Worm (Caenorhabditis elegans) whole organism, L1 larva: Measurements from ENCODE around the gene F58B4.7.

Experiments used
- C04F5.9 ChIP-seq: sonication (generic microtip); optimal IDR thresholded peaks from 2 replicates; lab custom pipeline; 2016; ENCODE audit warnings: missing genetic modification characterization, missing compliant biosample characterization
- C34B4.2 ChIP-seq: sonication (generic microtip); optimal IDR thresholded peaks from 2 replicates; lab custom pipeline; 2017; ENCODE audit warnings: mild to moderate bottlenecking, missing genetic modification characterization, missing compliant biosample characterization
- F16B12.6 ChIP-seq: fragments of 150-350 bp; optimal IDR thresholded peaks from 2 replicates; lab custom pipeline; 2014; ENCODE audit warnings: missing biosample characterization, missing genetic modification characterization
- Y116A8C.19 ChIP-seq: sonication (generic microtip); optimal IDR thresholded peaks from 2 replicates; lab custom pipeline; 2016; ENCODE audit warnings: missing compliant biosample characterization, missing genetic modification characterization, borderline replicate concordance
- alr-1 ChIP-seq: fragments of 200-800 bp; sonication (Bioruptor generic); optimal IDR thresholded peaks from 2 replicates; lab custom pipeline; 2018; ENCODE audit warnings: borderline replicate concordance, mild to moderate bottlenecking, missing genetic modification characterization, missing compliant biosample characterization
- aly-2 ChIP-seq: fragments of 150-350 bp; optimal IDR thresholded peaks from 2 replicates; lab custom pipeline; 2014; ENCODE audit warnings: missing biosample characterization, missing genetic modification characterization
- ama-1 ChIP-seq: fragments of 150-350 bp; optimal IDR thresholded peaks from 2 replicates; lab custom pipeline; 2014
- blmp-1 ChIP-seq: fragments of 150-350 bp; optimal IDR thresholded peaks from 2 replicates; lab custom pipeline; 2014; ENCODE audit warnings: missing biosample characterization, missing genetic modification characterization
- ceh-63 ChIP-seq: fragments of 200-800 bp; sonication (Bioruptor generic); optimal IDR thresholded peaks from 2 replicates; lab custom pipeline; 2018; ENCODE audit warnings: mild to moderate bottlenecking, missing genetic modification characterization, missing compliant biosample characterization
- ceh-82 ChIP-seq, 3 experiments: fragments of 150-350 bp in 1 of 3; sonication (generic microtip) in 2 of 3; optimal IDR thresholded peaks; 2 replicates each; lab custom pipeline; 2014 to 2017; ENCODE audit warnings: missing biosample characterization in 3 of 3, missing genetic modification characterization in 3 of 3
- ceh-90 ChIP-seq: sonication (generic microtip); optimal IDR thresholded peaks from 2 replicates; lab custom pipeline; 2016; ENCODE audit warnings: missing genetic modification characterization, missing compliant biosample characterization
- dpl-1 ChIP-seq, 3 experiments: fragments of 150-350 bp in 2 of 3; sonication (generic microtip) in 1 of 3; optimal IDR thresholded peaks; 2 replicates each; lab custom pipeline; 2014 to 2017; ENCODE audit warnings: missing biosample characterization in 3 of 3, missing genetic modification characterization in 3 of 3, missing genetic modification reagents in 3 of 3
- dsc-1 ChIP-seq: sonication (generic microtip); optimal IDR thresholded peaks from 2 replicates; lab custom pipeline; 2016; ENCODE audit warnings: mild to moderate bottlenecking, missing genetic modification characterization, missing compliant biosample characterization
- efl-1 ChIP-seq, 4 experiments: fragments of 150-350 bp; optimal IDR thresholded peaks in 3 of 4; peaks in 1 of 4; 1 replicate in 1 of 4; 2 replicates in 3 of 4; lab custom pipeline; 2014; ENCODE audit warnings: missing biosample characterization in 2 of 4, missing genetic modification characterization in 2 of 4, missing genetic modification reagents in 2 of 4
- egl-13 ChIP-seq: sonication (generic microtip); optimal IDR thresholded peaks from 2 replicates; lab custom pipeline; 2016; ENCODE audit warnings: missing genotype, missing genetic modification reagents, missing genetic modification characterization, missing compliant biosample characterization
- egl-27 ChIP-seq, 2 experiments: fragments of 150-350 bp in 1 of 2; sonication (generic microtip); optimal IDR thresholded peaks; 3 replicates each; lab custom pipeline; 2017 to 2018; ENCODE audit warnings: missing biosample characterization in 2 of 2, missing genetic modification characterization in 2 of 2, missing genetic modification reagents in 2 of 2
- ets-5 ChIP-seq: fragments of 200-800 bp; sonication (Bioruptor generic); IDR thresholded peaks from 2 replicates; pipeline ENCODE4 v1.3.6; 2022; ENCODE audit warnings: missing genetic modification characterization, missing compliant biosample characterization
- fkh-4 ChIP-seq: sonication (generic microtip); optimal IDR thresholded peaks from 2 replicates; lab custom pipeline; 2016; ENCODE audit warnings: missing compliant biosample characterization, missing genetic modification characterization, borderline replicate concordance
- fkh-8 ChIP-seq: sonication (generic microtip); optimal IDR thresholded peaks from 2 replicates; lab custom pipeline; 2016; ENCODE audit warnings: mild to moderate bottlenecking, missing genetic modification characterization, missing compliant biosample characterization
- fos-1 ChIP-seq: fragments of 150-350 bp; optimal IDR thresholded peaks from 2 replicates; lab custom pipeline; 2014; ENCODE audit warnings: missing biosample characterization, missing genetic modification characterization
- grh-1 ChIP-seq: fragments of 200-800 bp; sonication (Bioruptor generic); IDR thresholded peaks from 2 replicates; pipeline ENCODE4 v1.3.6; 2022; ENCODE audit warnings: missing genetic modification reagents, missing genetic modification characterization, missing compliant biosample characterization
- hlh-17 ChIP-seq: fragments of 200-800 bp; sonication (Bioruptor generic); optimal IDR thresholded peaks from 2 replicates; lab custom pipeline; 2018; ENCODE audit warnings: missing genetic modification characterization, mild to moderate bottlenecking, missing compliant biosample characterization, moderate library complexity, borderline replicate concordance
- hlh-4 ChIP-seq: sonication (generic microtip); optimal IDR thresholded peaks from 2 replicates; lab custom pipeline; 2016; ENCODE audit warnings: mild to moderate bottlenecking, missing genetic modification characterization, missing compliant biosample characterization
- hpl-2 ChIP-seq: fragments of 150-350 bp; optimal IDR thresholded peaks from 2 replicates; lab custom pipeline; 2014; ENCODE audit warnings: missing biosample characterization, missing genetic modification reagents, missing genetic modification characterization
- isw-1 ChIP-seq: fragments of 200-800 bp; sonication (Bioruptor generic); IDR thresholded peaks from 2 replicates; pipeline ENCODE4 v1.3.6; 2022; ENCODE audit warnings: missing genetic modification characterization, missing compliant biosample characterization
- lin-15B ChIP-seq: fragments of 150-350 bp; sonication (generic microtip); optimal IDR thresholded peaks from 3 replicates; lab custom pipeline; 2014; ENCODE audit warnings: missing biosample characterization, missing genetic modification characterization
- lir-3 ChIP-seq: sonication (generic microtip); optimal IDR thresholded peaks from 2 replicates; lab custom pipeline; 2016; ENCODE audit warnings: mild to moderate bottlenecking, missing genetic modification characterization, moderate library complexity, missing compliant biosample characterization; ENCODE audit not compliant: poor library complexity
- lsy-2 ChIP-seq, 2 experiments: fragments of 150-350 bp; optimal IDR thresholded peaks; 2 replicates each; lab custom pipeline; 2014; ENCODE audit warnings: missing biosample characterization in 2 of 2, missing genetic modification characterization in 2 of 2
- mab-9 ChIP-seq: fragments of 200-800 bp; sonication (Bioruptor generic); IDR thresholded peaks from 2 replicates; pipeline ENCODE4 v1.3.6; 2022; ENCODE audit warnings: missing genetic modification reagents, missing genetic modification characterization, missing compliant biosample characterization
- mef-2 ChIP-seq: fragments of 150-350 bp; optimal IDR thresholded peaks from 2 replicates; lab custom pipeline; 2014; ENCODE audit warnings: missing biosample characterization, missing genetic modification characterization
- mep-1 ChIP-seq: fragments of 150-350 bp; optimal IDR thresholded peaks from 2 replicates; lab custom pipeline; 2014; ENCODE audit warnings: missing biosample characterization, missing genetic modification characterization
- nhr-12 ChIP-seq: sonication (generic microtip); optimal IDR thresholded peaks from 2 replicates; lab custom pipeline; 2017; ENCODE audit warnings: missing biosample characterization, missing genetic modification characterization
- nhr-19 ChIP-seq: fragments of 200-800 bp; sonication (Bioruptor generic); conservative IDR thresholded peaks from 2 replicates; pipeline ENCODE4 v1.3.6; 2022; ENCODE audit warnings: missing genetic modification characterization, missing compliant biosample characterization
- nhr-20 ChIP-seq: sonication (generic microtip); optimal IDR thresholded peaks from 2 replicates; lab custom pipeline; 2016; ENCODE audit warnings: mild to moderate bottlenecking, missing genetic modification characterization, missing compliant biosample characterization
- nhr-28 ChIP-seq: fragments of 150-350 bp; optimal IDR thresholded peaks from 2 replicates; lab custom pipeline; 2014; ENCODE audit warnings: missing biosample characterization, missing genetic modification characterization
- nhr-71 ChIP-seq: sonication (generic microtip); optimal IDR thresholded peaks from 2 replicates; lab custom pipeline; 2016; ENCODE audit warnings: mild to moderate bottlenecking, missing genetic modification characterization, moderate library complexity, missing compliant biosample characterization
- nhr-77 ChIP-seq: fragments of 150-350 bp; optimal IDR thresholded peaks from 2 replicates; lab custom pipeline; 2014; ENCODE audit warnings: missing biosample characterization, missing genetic modification characterization
- nhr-90 ChIP-seq: sonication (generic microtip); optimal IDR thresholded peaks from 2 replicates; lab custom pipeline; 2016; ENCODE audit warnings: mild to moderate bottlenecking, missing genetic modification characterization, missing compliant biosample characterization; ENCODE audit not compliant: poor library complexity
- pag-3 ChIP-seq: sonication (generic microtip); optimal IDR thresholded peaks from 2 replicates; lab custom pipeline; 2017; ENCODE audit warnings: missing genetic modification characterization, mild to moderate bottlenecking, missing compliant biosample characterization, antibody characterized with exemption, borderline replicate concordance; ENCODE audit not compliant: insufficient read depth
- pax-3 ChIP-seq: fragments of 200-800 bp; sonication (Bioruptor generic); optimal IDR thresholded peaks from 2 replicates; lab custom pipeline; 2018; ENCODE audit warnings: mild to moderate bottlenecking, missing genetic modification characterization, moderate library complexity, missing compliant biosample characterization
- skn-1 ChIP-seq: fragments of 150-350 bp; optimal IDR thresholded peaks from 2 replicates; lab custom pipeline; 2014; ENCODE audit warnings: missing biosample characterization, missing genetic modification characterization
- snpc-4 ChIP-seq: fragments of 150-350 bp; optimal IDR thresholded peaks from 2 replicates; lab custom pipeline; 2014; ENCODE audit warnings: missing biosample characterization, missing genetic modification characterization
- snu-23 ChIP-seq: sonication (generic microtip); optimal IDR thresholded peaks from 2 replicates; lab custom pipeline; 2016; ENCODE audit warnings: missing genetic modification characterization, missing compliant biosample characterization
- sup-37 ChIP-seq: fragments of 200-800 bp; sonication (Bioruptor generic); optimal IDR thresholded peaks from 2 replicates; lab custom pipeline; 2018; ENCODE audit warnings: mild to moderate bottlenecking, missing genetic modification characterization, missing compliant biosample characterization
- swsn-7 ChIP-seq: sonication (generic microtip); optimal IDR thresholded peaks from 2 replicates; lab custom pipeline; 2016; ENCODE audit warnings: missing genetic modification characterization, missing compliant biosample characterization
- tbx-2 ChIP-seq: sonication (generic microtip); optimal IDR thresholded peaks from 2 replicates; lab custom pipeline; 2016; ENCODE audit warnings: missing genetic modification characterization, missing compliant biosample characterization
- unc-130 ChIP-seq: fragments of 150-350 bp; optimal IDR thresholded peaks from 2 replicates; lab custom pipeline; 2017; ENCODE audit warnings: missing biosample characterization, missing genetic modification characterization, inconsistent platforms
- unc-62 ChIP-seq: fragments of 150-350 bp; optimal IDR thresholded peaks from 2 replicates; lab custom pipeline; 2014; ENCODE audit warnings: missing biosample characterization, missing genetic modification reagents, missing genetic modification characterization
- xbp-1 ChIP-seq: sonication (generic microtip); optimal IDR thresholded peaks from 2 replicates; lab custom pipeline; 2016; ENCODE audit warnings: missing genetic modification characterization, missing compliant biosample characterization
- zag-1 ChIP-seq: fragments of 150-350 bp; optimal IDR thresholded peaks from 2 replicates; lab custom pipeline; 2014; ENCODE audit warnings: missing biosample characterization, missing genetic modification characterization
- ztf-4 ChIP-seq: fragments of 150-350 bp; optimal IDR thresholded peaks from 2 replicates; lab custom pipeline; 2014; ENCODE audit warnings: missing biosample characterization, missing genetic modification characterization

Gene F58B4.7

DNA sequence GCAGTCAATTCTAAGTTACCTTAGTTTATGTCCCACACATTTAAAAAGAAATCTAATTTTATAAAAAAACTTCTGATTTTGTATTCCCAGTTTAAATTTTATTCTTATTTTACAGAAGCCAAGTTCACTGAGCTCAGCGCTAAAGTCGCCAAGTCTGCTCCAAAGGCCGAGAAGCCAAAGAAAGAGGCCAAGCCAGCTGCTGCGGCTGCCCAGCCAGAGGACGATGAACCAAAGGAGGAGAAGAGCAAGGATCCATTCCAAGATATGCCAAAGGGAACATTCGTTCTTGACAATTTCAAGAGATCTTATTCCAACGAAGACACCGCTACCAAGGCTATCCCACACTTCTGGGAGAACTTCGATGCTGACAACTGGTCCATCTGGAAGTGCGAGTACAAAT, 43.7 kb upstream of the F58B4.7 start:
- TF ChIP-seq efl-1 (optimal IDR thresholded peaks at IDR 0.05; lab: Kevin White, UChicago) (no peak), efl-1 (GFP tag; optimal IDR thresholded peaks at IDR 0.05 in 1 of 2; lab: Kevin White, UChicago) (peak in 1 of 2 experiments; percentile 17), nhr-71 (no peak)

DNA sequence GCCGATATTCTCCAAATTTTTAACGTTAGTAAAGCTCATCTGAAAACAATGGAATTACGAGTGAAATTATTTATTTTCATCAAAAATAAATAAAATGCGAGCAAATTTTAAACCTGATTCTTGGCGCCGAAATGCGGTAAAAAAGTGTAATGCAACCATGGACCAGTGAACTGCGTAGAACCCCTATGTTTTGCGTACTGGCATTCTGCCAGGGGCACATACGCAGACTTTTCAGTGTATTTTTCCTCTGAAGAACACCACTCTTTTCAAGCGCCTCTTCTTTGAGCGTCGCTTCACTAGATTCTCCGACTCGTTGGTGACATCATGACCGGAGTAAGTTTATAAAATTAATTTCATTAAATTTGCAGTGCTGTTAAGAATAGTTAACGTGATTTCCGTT, 42.4 kb upstream of the F58B4.7 start, which contains the start of the genes ctf-4 and eef-1G:
ctf-4 (minus strand) TSS at position 39 of the 400 bp plus-strand sequence.
eef-1G (plus strand) TSS at position 219 of the 400 bp plus-strand sequence.
- TF ChIP-seq snu-23 (GFP tag; lab: Kevin White, UChicago) (peak; percentile 98), fkh-8 (tag; lab: Kevin White, UChicago) (peak; percentile 97), ama-1 (lab: Kevin White, UChicago) (peak; percentile 51), Y116A8C.19 (tag; lab: Kevin White, UChicago) (no peak), nhr-90 (tag; lab: Kevin White, UChicago) (peak; percentile 96), alr-1 (tag; lab: Kevin White, UChicago) (no peak), lsy-2 (tag; optimal IDR thresholded peaks at IDR 0.05; lab: Kevin White, UChicago) (peak; percentile 94 to 97), dsc-1 (tag; lab: Kevin White, UChicago) (peak; percentile 95), nhr-19 (GFP tag; lab: Robert Waterston, UW) (peak; percentile 99), snpc-4 (tag; lab: Kevin White, UChicago) (no peak), ztf-4 (tag; lab: Kevin White, UChicago) (peak; percentile 93), mab-9 (GFP tag; lab: Robert Waterston, UW) (peak; percentile 86), nhr-77 (tag; lab: Kevin White, UChicago) (peak; percentile 96), pax-3 (tag; lab: Kevin White, UChicago) (peak; percentile 91), isw-1 (GFP tag; lab: Robert Waterston, UW) (peak; percentile 94), C04F5.9 (tag; lab: Kevin White, UChicago) (peak; percentile 53), swsn-7 (tag; lab: Kevin White, UChicago) (peak; percentile 95), nhr-20 (peak; percentile 99), blmp-1 (tag; lab: Kevin White, UChicago) (peak; percentile 92), aly-2 (tag; lab: Kevin White, UChicago) (peak; percentile 70), hlh-17 (GFP tag; lab: Kevin White, UChicago) (no peak), C34B4.2 (tag; lab: Kevin White, UChicago) (no peak), tbx-2 (peak; percentile 97), unc-130 (tag; lab: Kevin White, UChicago) (peak; percentile 99), nhr-12 (tag; lab: Kevin White, UChicago) (no peak), egl-27 (tag; optimal IDR thresholded peaks at IDR 0.05; lab: Kevin White, UChicago) (peak in 1 of 2 experiments; percentile 34), hpl-2 (GFP tag; lab: Kevin White, UChicago) (peak; percentile 89), sup-37 (GFP tag; lab: Kevin White, UChicago) (peak; percentile 71), xbp-1 (peak; percentile 96), zag-1 (tag; lab: Kevin White, UChicago) (peak; percentile 46), ceh-82 (tag; optimal IDR thresholded peaks at IDR 0.05; lab: Kevin White, UChicago) (peak; percentile 88 to 98 (median 94)), grh-1 (GFP tag; lab: Robert Waterston, UW) (peak; percentile 93), ceh-90 (tag; lab: Kevin White, UChicago) (no peak), egl-13 (tag; lab: Kevin White, UChicago) (peak; percentile 95), fkh-4 (tag; lab: Kevin White, UChicago) (peak; percentile 67), ets-5 (GFP tag; lab: Robert Waterston, UW) (no peak), mep-1 (peak; percentile 98), unc-62 (no peak), pag-3 (tag; lab: Kevin White, UChicago) (no peak), lir-3 (tag; lab: Kevin White, UChicago) (peak; percentile 81), hlh-4 (tag; lab: Kevin White, UChicago) (no peak), nhr-28 (tag; lab: Kevin White, UChicago) (no peak), lin-15B (tag; lab: Kevin White, UChicago) (peak; percentile 92), F16B12.6 (tag; lab: Kevin White, UChicago) (peak; percentile 68), dpl-1 (GFP tag; optimal IDR thresholded peaks at IDR 0.05; lab: Kevin White, UChicago) (peak; percentile 95 to 96 (median 95)), mef-2 (peak; percentile 48), ceh-63 (no peak), skn-1 (tag; lab: Kevin White, UChicago) (peak; percentile 96), fos-1 (tag; lab: Kevin White, UChicago) (peak; percentile 93)
